Worm (Caenorhabditis elegans) whole organism, young adult: Measurements from ENCODE around the gene Y48C3A.5.
A peak's percentile ranks its signal among the peaks of the same experiment; 100 is the strongest.

Experiments
- B0336.3 ChIP-seq: fragments of 200-800 bp; sonication (Bioruptor generic); IDR thresholded peaks from 2 replicates; pipeline ENCODE4 v1.3.6; 2022; ENCODE audit warnings: missing genetic modification characterization, missing compliant biosample characterization
- F37B4.10 ChIP-seq: fragments of 200-800 bp; sonication (Bioruptor generic); IDR thresholded peaks from 2 replicates; pipeline ENCODE4 v1.3.6; 2022; ENCODE audit warnings: missing genetic modification characterization, missing compliant biosample characterization
- F49E8.2 ChIP-seq: sonication (generic microtip); optimal IDR thresholded peaks from 3 replicates; lab custom pipeline; 2017; ENCODE audit warnings: missing genetic modification characterization, mild to moderate bottlenecking, missing compliant biosample characterization, antibody characterized with exemption, moderate library complexity; ENCODE audit not compliant: insufficient read depth
- F52B5.7 ChIP-seq: sonication (generic microtip); optimal IDR thresholded peaks from 2 replicates; lab custom pipeline; 2016; ENCODE audit warnings: mild to moderate bottlenecking, missing genetic modification characterization, missing compliant biosample characterization
- F55B11.4 ChIP-seq: sonication (generic microtip); optimal IDR thresholded peaks from 2 replicates; lab custom pipeline; 2016; ENCODE audit warnings: missing compliant biosample characterization, missing genetic modification characterization, borderline replicate concordance; ENCODE audit not compliant: insufficient read depth
- K12H6.12 ChIP-seq: fragments of 200-800 bp; sonication (Bioruptor generic); optimal IDR thresholded peaks from 2 replicates; lab custom pipeline; 2018; ENCODE audit warnings: mild to moderate bottlenecking, missing genetic modification characterization, missing compliant biosample characterization
- Y56A3A.18 ChIP-seq: fragments of 200-800 bp; sonication (Bioruptor generic); IDR thresholded peaks from 2 replicates; pipeline ENCODE4 v1.3.6; 2022; ENCODE audit warnings: missing genetic modification reagents, missing genetic modification characterization, missing compliant biosample characterization
- Y67H2A.10 ChIP-seq: fragments of 200-800 bp; sonication (Bioruptor generic); conservative IDR thresholded peaks from 2 replicates; pipeline ENCODE4 v1.3.6; 2022; ENCODE audit warnings: missing genetic modification reagents, missing genetic modification characterization, missing compliant biosample characterization
- Y79H2A.3 ChIP-seq: fragments of 200-800 bp; sonication (Bioruptor generic); conservative IDR thresholded peaks from 2 replicates; pipeline ENCODE4 v1.3.6; 2022; ENCODE audit warnings: missing genetic modification reagents, missing genetic modification characterization, missing compliant biosample characterization
- akir-1 ChIP-seq: fragments of 200-800 bp; sonication (Bioruptor generic); optimal IDR thresholded peaks from 2 replicates; lab custom pipeline; 2018; ENCODE audit warnings: mild to moderate bottlenecking, missing genetic modification characterization, moderate library complexity, missing compliant biosample characterization
- aptf-3 ChIP-seq: fragments of 200-800 bp; sonication (Bioruptor generic); IDR thresholded peaks from 2 replicates; pipeline ENCODE4 v1.3.6; 2022; ENCODE audit warnings: missing genetic modification characterization, missing compliant biosample characterization
- athp-1 ChIP-seq: sonication (generic microtip); optimal IDR thresholded peaks from 2 replicates; lab custom pipeline; 2017; ENCODE audit warnings: mild to moderate bottlenecking, missing genetic modification characterization, missing compliant biosample characterization
- attf-3 ChIP-seq: fragments of 200-800 bp; sonication (Bioruptor generic); conservative IDR thresholded peaks from 2 replicates; pipeline ENCODE4 v1.3.6; 2022; ENCODE audit warnings: missing genetic modification reagents, missing genetic modification characterization, missing compliant biosample characterization
- attf-6 ChIP-seq: fragments of 200-800 bp; sonication (Bioruptor generic); IDR thresholded peaks from 2 replicates; pipeline ENCODE4 v1.3.6; 2022; ENCODE audit warnings: missing genetic modification reagents, missing genetic modification characterization, missing compliant biosample characterization
- bed-1 ChIP-seq: fragments of 200-800 bp; sonication (Bioruptor generic); IDR thresholded peaks from 2 replicates; pipeline ENCODE4 v1.3.6; 2022; ENCODE audit warnings: missing genetic modification reagents, missing genetic modification characterization, missing compliant biosample characterization
- bed-2 ChIP-seq: fragments of 200-800 bp; sonication (Bioruptor generic); IDR thresholded peaks from 2 replicates; pipeline ENCODE4 v1.3.6; 2022; ENCODE audit warnings: missing genetic modification reagents, missing genetic modification characterization, missing compliant biosample characterization
- cebp-1 ChIP-seq, 2 experiments: fragments of 200-800 bp in 1 of 2; sonication (Bioruptor generic) in 1 of 2; sonication (generic microtip) in 1 of 2; IDR thresholded peaks in 1 of 2; optimal IDR thresholded peaks in 1 of 2; 2 replicates each; pipeline versions ENCODE4 v1.3.6 to Lab custom; 2017 to 2022; ENCODE audit warnings: missing compliant biosample characterization in 2 of 2, missing genetic modification characterization in 2 of 2, mild to moderate bottlenecking in 1 of 2, missing genetic modification reagents in 1 of 2, moderate library complexity in 1 of 2
- ceh-58 ChIP-seq: fragments of 200-800 bp; sonication (Bioruptor generic); IDR thresholded peaks from 2 replicates; pipeline ENCODE4 v1.3.6; 2022; ENCODE audit warnings: missing genetic modification characterization, missing compliant biosample characterization
- ceh-79 ChIP-seq: sonication (generic microtip); optimal IDR thresholded peaks from 2 replicates; lab custom pipeline; 2017; ENCODE audit warnings: mild to moderate bottlenecking, missing genetic modification characterization, missing compliant biosample characterization
- hlh-12 ChIP-seq: sonication (generic microtip); optimal IDR thresholded peaks from 2 replicates; lab custom pipeline; 2016; ENCODE audit warnings: missing genetic modification characterization, missing compliant biosample characterization
- hmg-1.2 ChIP-seq: fragments of 200-800 bp; sonication (Bioruptor generic); IDR thresholded peaks from 2 replicates; pipeline ENCODE4 v1.3.6; 2022; ENCODE audit warnings: missing genetic modification reagents, missing genetic modification characterization, missing compliant biosample characterization
- lin-40 ChIP-seq: sonication (generic microtip); optimal IDR thresholded peaks from 2 replicates; lab custom pipeline; 2016; ENCODE audit warnings: missing genetic modification characterization, mild to moderate bottlenecking, missing compliant biosample characterization, missing genotype, missing genetic modification reagents
- lin-54 ChIP-seq: fragments of 200-800 bp; sonication (Bioruptor generic); optimal IDR thresholded peaks from 2 replicates; lab custom pipeline; 2018; ENCODE audit warnings: mild to moderate bottlenecking, missing genetic modification characterization, missing compliant biosample characterization
- lir-1 ChIP-seq: fragments of 200-800 bp; sonication (Bioruptor generic); conservative IDR thresholded peaks from 2 replicates; pipeline ENCODE4 v1.3.6; 2022; ENCODE audit warnings: missing genetic modification reagents, missing genetic modification characterization, missing compliant biosample characterization
- lsy-27 ChIP-seq: sonication (generic microtip); optimal IDR thresholded peaks from 2 replicates; lab custom pipeline; 2017; ENCODE audit warnings: missing genetic modification characterization, mild to moderate bottlenecking, missing compliant biosample characterization, antibody characterized with exemption, missing genotype, borderline replicate concordance; ENCODE audit not compliant: insufficient read depth
- madf-3 ChIP-seq: fragments of 200-800 bp; sonication (Bioruptor generic); IDR thresholded peaks from 2 replicates; pipeline ENCODE4 v1.3.6; 2022; ENCODE audit warnings: missing genetic modification reagents, missing genetic modification characterization, missing compliant biosample characterization
- madf-8 ChIP-seq: fragments of 200-800 bp; sonication (Bioruptor generic); conservative IDR thresholded peaks from 2 replicates; pipeline ENCODE4 v1.3.6; 2022; ENCODE audit warnings: missing genetic modification reagents, missing genetic modification characterization, missing compliant biosample characterization
- mes-4 ChIP-seq: sonication (generic microtip); optimal IDR thresholded peaks from 2 replicates; lab custom pipeline; 2016; ENCODE audit warnings: missing genotype, missing genetic modification characterization, missing compliant biosample characterization
- nfya-2 ChIP-seq: fragments of 200-800 bp; sonication (Bioruptor generic); IDR thresholded peaks from 2 replicates; pipeline ENCODE4 v1.3.6; 2022; ENCODE audit warnings: missing genetic modification reagents, missing genetic modification characterization, missing compliant biosample characterization
- nhr-179 ChIP-seq: sonication (generic microtip); optimal IDR thresholded peaks from 2 replicates; lab custom pipeline; 2016; ENCODE audit warnings: mild to moderate bottlenecking, missing genetic modification characterization, missing compliant biosample characterization
- pha-4 ChIP-seq: fragments of 150-350 bp; sonication (generic microtip); optimal IDR thresholded peaks from 2 replicates; lab custom pipeline; 2014; ENCODE audit warnings: missing biosample characterization, missing genetic modification reagents, missing genetic modification characterization
- repo-1 ChIP-seq: sonication (generic microtip); optimal IDR thresholded peaks from 2 replicates; lab custom pipeline; 2017; ENCODE audit warnings: mild to moderate bottlenecking, missing genetic modification characterization, missing compliant biosample characterization
- sdz-38 ChIP-seq: sonication (generic microtip); optimal IDR thresholded peaks from 2 replicates; lab custom pipeline; 2016; ENCODE audit warnings: missing genotype, missing genetic modification characterization, missing compliant biosample characterization
- snpc-1.3 ChIP-seq: sonication (generic microtip); optimal IDR thresholded peaks from 2 replicates; lab custom pipeline; 2017; ENCODE audit warnings: missing genetic modification characterization, mild to moderate bottlenecking, missing compliant biosample characterization, antibody characterized with exemption, moderate library complexity, missing genotype, missing genetic modification reagents; ENCODE audit not compliant: insufficient read depth
- snpc-4 ChIP-seq, 5 experiments: fragments of 150-350 bp in 1 of 5; sonication (generic microtip) in 4 of 5; optimal IDR thresholded peaks; 2 replicates each; lab custom pipeline; 2014 to 2018; ENCODE audit warnings: missing genetic modification characterization in 5 of 5, missing biosample characterization in 3 of 5, antibody characterized with exemption in 2 of 5, mild to moderate bottlenecking in 2 of 5, missing compliant biosample characterization in 2 of 5, missing genotype in 2 of 5, moderate library complexity in 2 of 5, missing genetic modification reagents in 1 of 5
- sptf-2 ChIP-seq: fragments of 200-800 bp; sonication (Bioruptor generic); optimal IDR thresholded peaks from 2 replicates; lab custom pipeline; 2018; ENCODE audit warnings: mild to moderate bottlenecking, missing genetic modification characterization, missing compliant biosample characterization
- tbx-9 ChIP-seq: sonication (generic microtip); optimal IDR thresholded peaks from 2 replicates; lab custom pipeline; 2016; ENCODE audit warnings: borderline replicate concordance, missing genetic modification characterization, inconsistent platforms, missing compliant biosample characterization
- unc-62 ChIP-seq: fragments of 150-350 bp; optimal IDR thresholded peaks from 2 replicates; lab custom pipeline; 2014; ENCODE audit warnings: missing biosample characterization, missing genetic modification reagents, missing genetic modification characterization
- xnd-1 ChIP-seq: sonication (generic microtip); optimal IDR thresholded peaks from 2 replicates; lab custom pipeline; 2016; ENCODE audit warnings: missing genotype, missing genetic modification reagents, missing genetic modification characterization, missing compliant biosample characterization
- zfh-2 ChIP-seq: fragments of 200-800 bp; sonication (Bioruptor generic); conservative IDR thresholded peaks from 2 replicates; pipeline ENCODE4 v1.3.6; 2022; ENCODE audit warnings: missing genetic modification reagents, missing genetic modification characterization, missing compliant biosample characterization
- ztf-26 ChIP-seq: sonication (generic microtip); optimal IDR thresholded peaks from 2 replicates; lab custom pipeline; 2017; ENCODE audit warnings: missing genetic modification characterization, missing compliant biosample characterization

Y48C3A.5 gene

ce11 chrII:13284148-13284547 lies 13.3 kb downstream of the Y48C3A.5 start:
- no peak for TF ChIP-seq nfya-2 (GFP tag; lab: Robert Waterston, UW)
- TF ChIP-seq lir-1 = no peak
- TF ChIP-seq unc-62 (GFP tag; lab: Kevin White, UChicago) = no peak
- no peak for TF ChIP-seq pha-4 (tag; lab: Kevin White, UChicago)
- no peak for TF ChIP-seq mes-4
- no peak for TF ChIP-seq F55B11.4 (tag; lab: Kevin White, UChicago)
- no peak for TF ChIP-seq lin-40 (tag; lab: Kevin White, UChicago)
- TF ChIP-seq attf-6 = no peak
- TF ChIP-seq madf-8 (GFP tag; lab: Robert Waterston, UW) = no peak
- TF ChIP-seq nhr-179 = no peak
- TF ChIP-seq bed-2 (GFP tag; lab: Robert Waterston, UW) = no peak
- TF ChIP-seq ztf-26 = no peak
- TF ChIP-seq snpc-4 (GFP tag; optimal IDR thresholded peaks at IDR 0.05; lab: Kevin White, UChicago) = no peak
- no peak for TF ChIP-seq snpc-4 (tag; optimal IDR thresholded peaks at IDR 0.05; lab: Kevin White, UChicago)
- TF ChIP-seq repo-1 (tag; lab: Kevin White, UChicago) = no peak
- TF ChIP-seq snpc-1.3 (tag; lab: Kevin White, UChicago) = no peak
- TF ChIP-seq Y79H2A.3 (GFP tag; lab: Robert Waterston, UW) = no peak
- TF ChIP-seq, all 124 proteins: peak for 0

DNA sequence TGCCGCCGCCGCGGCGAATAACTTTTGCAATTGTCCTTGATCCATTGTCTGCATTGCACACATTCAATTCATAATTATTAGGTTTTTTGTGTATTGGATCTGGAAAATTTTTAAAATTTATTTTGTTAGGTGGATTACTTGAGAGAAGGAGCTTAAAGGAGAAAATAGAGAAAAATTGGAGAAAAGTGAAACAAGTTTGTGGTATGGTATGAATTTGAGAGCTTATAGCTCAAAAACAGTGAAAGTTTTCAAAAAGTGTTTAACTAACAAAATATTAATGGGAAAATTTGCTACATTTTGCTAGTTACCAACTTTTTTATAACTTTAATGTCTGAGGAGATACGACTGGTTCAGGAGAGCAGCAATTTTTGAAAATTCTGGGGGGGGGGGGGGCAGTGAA lies 14.9 kb downstream of the Y48C3A.5 start, which contains the start of gene ztf-22:
Gene ztf-22, minus strand, starts transcription at position 101 of the 400 bp plus-strand sequence.
- TF ChIP-seq madf-3 (GFP tag; lab: Robert Waterston, UW) (no peak), tbx-9 (no peak), hlh-12 (tag; lab: Kevin White, UChicago) (no peak), sptf-2 (GFP tag; lab: Kevin White, UChicago) (no peak), B0336.3 (GFP tag; lab: Robert Waterston, UW) (no peak), lin-54 (no peak), ztf-26 (no peak), cebp-1 (GFP tag; IDR thresholded peaks at IDR 0.05; lab: Robert Waterston, UW) (no peak), cebp-1 (tag; optimal IDR thresholded peaks at IDR 0.05; lab: Kevin White, UChicago) (no peak), athp-1 (no peak), attf-3 (GFP tag; lab: Robert Waterston, UW) (no peak)

DNA sequence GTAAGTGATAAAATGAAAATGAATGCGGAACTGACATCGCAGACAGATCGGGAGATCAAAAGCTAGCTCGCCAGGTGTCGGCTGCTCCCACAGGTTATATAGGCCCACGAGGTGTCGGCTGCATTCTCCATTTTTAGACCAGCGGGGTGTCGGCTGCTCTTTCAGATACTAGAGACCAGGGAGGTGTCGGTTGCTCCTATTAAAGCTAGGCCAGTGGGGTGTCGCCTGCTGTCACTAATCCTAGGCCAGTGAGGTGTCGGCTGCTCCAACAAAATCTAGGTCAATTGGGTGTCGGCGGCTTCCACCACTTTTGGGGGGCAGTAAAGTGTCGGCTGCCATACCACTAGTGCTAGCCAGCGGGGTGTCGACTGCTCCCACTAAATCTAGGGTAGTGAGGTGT lies 19.0 kb downstream of the Y48C3A.5 start:
- no peak for TF ChIP-seq cebp-1 (GFP tag; IDR thresholded peaks at IDR 0.05; lab: Robert Waterston, UW)
- TF ChIP-seq cebp-1 (tag; optimal IDR thresholded peaks at IDR 0.05; lab: Kevin White, UChicago) = peak; percentile 1
- 0 out of 2 replicates have a peak, but pooled peaks have one; percentile 65 for TF ChIP-seq bed-1
- 0 out of 2 replicates have a peak, but pooled peaks have one; percentile 13 for TF ChIP-seq madf-3 (GFP tag; lab: Robert Waterston, UW)
- TF ChIP-seq snpc-4 (GFP tag; optimal IDR thresholded peaks at IDR 0.05; lab: Kevin White, UChicago) = no peak
- peak in 2 of 4 experiments; percentile 49 to 78 for TF ChIP-seq snpc-4 (tag; optimal IDR thresholded peaks at IDR 0.05; lab: Kevin White, UChicago)
- peak; percentile 24 for TF ChIP-seq ceh-79 (tag; lab: Kevin White, UChicago)
- no peak for TF ChIP-seq xnd-1 (tag; lab: Kevin White, UChicago)
- peak; percentile 72 for TF ChIP-seq zfh-2 (GFP tag; lab: Robert Waterston, UW)
- 0 out of 2 replicates have a peak, but pooled peaks have one; percentile 24 for TF ChIP-seq Y67H2A.10
- TF ChIP-seq K12H6.12 (tag; lab: Kevin White, UChicago) = no peak

DNA sequence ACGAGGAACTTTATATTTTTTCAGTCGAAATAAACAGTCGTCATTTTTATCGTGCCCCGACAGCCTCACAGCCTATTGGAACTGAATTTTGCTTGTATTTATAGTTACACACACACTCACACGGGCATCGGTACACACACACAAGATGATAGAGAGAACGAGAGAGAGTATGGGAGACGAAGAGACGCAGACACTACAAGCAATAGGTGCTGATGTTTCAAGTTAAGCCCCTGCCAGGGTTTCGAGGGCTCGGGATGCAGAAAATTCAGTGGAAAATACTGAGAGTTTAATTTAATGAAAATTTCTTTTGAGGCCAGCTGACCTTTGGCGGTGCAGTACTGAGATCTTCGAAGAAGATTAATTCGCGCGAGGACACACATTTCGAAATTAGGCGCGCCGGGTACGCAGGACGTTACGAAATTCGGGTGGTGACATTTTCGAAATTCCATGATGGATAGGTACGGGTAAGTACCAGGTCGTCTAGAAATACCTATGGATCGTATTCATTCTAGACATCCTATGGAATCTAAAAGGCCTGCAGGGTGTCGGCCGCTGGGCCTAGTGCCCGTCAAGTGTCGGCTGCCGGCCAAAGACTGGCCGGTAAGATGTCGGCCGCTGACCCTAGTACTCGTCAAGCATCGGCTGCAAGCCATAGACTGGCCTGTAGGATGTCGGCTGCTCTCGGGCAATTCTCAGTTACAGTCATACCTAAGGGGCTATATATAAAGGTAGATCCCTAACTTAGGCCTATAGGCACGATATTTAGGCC lies 19.8 kb downstream of the Y48C3A.5 start:
- TF ChIP-seq hmg-1.2 = peak; percentile 93
- no peak for TF ChIP-seq lsy-27 (tag; lab: Kevin White, UChicago)
- no peak for TF ChIP-seq sdz-38 (tag; lab: Kevin White, UChicago)
- no peak for TF ChIP-seq akir-1
- TF ChIP-seq lir-1 = no peak
- no peak for TF ChIP-seq F52B5.7 (tag; lab: Kevin White, UChicago)
- TF ChIP-seq F37B4.10 (GFP tag; lab: Robert Waterston, UW) = no peak
- TF ChIP-seq F49E8.2 (tag; lab: Kevin White, UChicago) = no peak
- no peak for TF ChIP-seq Y56A3A.18 (GFP tag; lab: Robert Waterston, UW)
- TF ChIP-seq snpc-4 (GFP tag; optimal IDR thresholded peaks at IDR 0.05; lab: Kevin White, UChicago) = no peak
- TF ChIP-seq snpc-4 (tag; optimal IDR thresholded peaks at IDR 0.05; lab: Kevin White, UChicago) = peak in 3 of 4 experiments; percentile 49 to 72 (median 49)
- TF ChIP-seq ceh-58 (GFP tag; lab: Robert Waterston, UW) = no peak
- no peak for TF ChIP-seq aptf-3 (GFP tag; lab: Robert Waterston, UW)
